Fruit fly (Drosophila melanogaster): ENCODE data around the gene CG16704.
A peak's percentile ranks its signal among the peaks of the same experiment; 100 is the strongest.

The CG16704 gene

dm6 chr2L:3646041-3646440, 46.3 kb downstream of the CG16704 start (continued):
- TF ChIP-seq CG17912 (GFP tag; optimal IDR thresholded peaks at IDR 0.05) (no peak), Chrac-16 (GFP tag; optimal IDR thresholded peaks at IDR 0.05) (no peak), ap (GFP tag; IDR thresholded peaks at IDR 0.05) (no peak), wek (GFP tag; optimal IDR thresholded peaks at IDR 0.05) (no peak), CG13296 (GFP tag; optimal IDR thresholded peaks at IDR 0.05) (no peak), Dref (GFP tag; IDR thresholded peaks at IDR 0.05) (peak; percentile 62), Hr51 (GFP tag; optimal IDR thresholded peaks at IDR 0.05) (no peak), B-H2 (GFP tag; optimal IDR thresholded peaks at IDR 0.05) (no peak), CG17359 (tag; optimal IDR thresholded peaks at IDR 0.05) (no peak), toy (GFP tag; IDR thresholded peaks at IDR 0.05) (no peak), CG14441 (GFP tag; IDR thresholded peaks at IDR 0.05) (no peak), amos (GFP tag; IDR thresholded peaks at IDR 0.05; ENCODE audit: partially characterized antibody) (peak; percentile 54; the same call in 1 of the 2 replicates), ken (GFP tag; IDR thresholded peaks at IDR 0.05) (no peak), CoRest (tag; optimal IDR thresholded peaks at IDR 0.05) (no peak), ara (GFP tag; IDR thresholded peaks at IDR 0.05) (no peak), pita (GFP tag; optimal IDR thresholded peaks at IDR 0.05) (no peak), CG1647 (GFP tag; optimal IDR thresholded peaks at IDR 0.05) (no peak), Awh (GFP tag; IDR thresholded peaks at IDR 0.05) (no peak), CG7963 (GFP tag; IDR thresholded peaks at IDR 0.05; ENCODE audit: partially characterized antibody) (peak; percentile 30; the same call in 1 of the 3 replicates), CG16779 (GFP tag; IDR thresholded peaks at IDR 0.05) (no peak), CG4820 (GFP tag; optimal IDR thresholded peaks at IDR 0.05) (no peak), Ravus (GFP tag; IDR thresholded peaks at IDR 0.05) (no peak), CG8290 (GFP tag; optimal IDR thresholded peaks at IDR 0.05) (no peak), CG8290 (tag; optimal IDR thresholded peaks at IDR 0.05) (peak in 1 of 2 experiments; percentile 20), lmd (GFP tag; IDR thresholded peaks at IDR 0.05) (no peak), sima (GFP tag; optimal IDR thresholded peaks at IDR 0.05) (no peak), hb (GFP tag; IDR thresholded peaks at IDR 0.05; ENCODE audit: partially characterized antibody) (no peak), slou (GFP tag; optimal IDR thresholded peaks at IDR 0.05) (no peak), CG1602 (GFP tag; optimal IDR thresholded peaks at IDR 0.05) (no peak), Dll (GFP tag; IDR thresholded peaks at IDR 0.05; ENCODE audit: partially characterized antibody) (peak; percentile 53; the same call in 3 of the 4 replicates), E2f2 (GFP tag; IDR thresholded peaks at IDR 0.05) (no peak), CG6791 (GFP tag; IDR thresholded peaks at IDR 0.05; ENCODE audit: partially characterized antibody) (peak; percentile 64; the same call in 2 of the 3 replicates), hkb (optimal IDR thresholded peaks at IDR 0.05) (no peak), hkb (GFP tag; IDR thresholded peaks at IDR 0.05) (no peak), MESR4 (GFP tag; optimal IDR thresholded peaks at IDR 0.05) (no peak), CG6765 (GFP tag; optimal IDR thresholded peaks at IDR 0.05) (no peak), Deaf1 (tag; optimal IDR thresholded peaks at IDR 0.05) (peak; percentile 65), sob (GFP tag; IDR thresholded peaks at IDR 0.05) (no peak), ems (GFP tag; optimal IDR thresholded peaks at IDR 0.05) (no peak), br (optimal IDR thresholded peaks at IDR 0.05) (no peak), pan (optimal IDR thresholded peaks at IDR 0.05) (no peak), pan (GFP tag; optimal IDR thresholded peaks at IDR 0.05 in 1 of 2, IDR thresholded peaks at IDR 0.05 in 1 of 2) (no peak), Poxn (GFP tag; IDR thresholded peaks at IDR 0.05) (no peak), Camta (GFP tag; optimal IDR thresholded peaks at IDR 0.05) (no peak), HLH3B (GFP tag; IDR thresholded peaks at IDR 0.05) (no peak), lbe (GFP tag; optimal IDR thresholded peaks at IDR 0.05) (no peak), nerfin-2 (GFP tag; IDR thresholded peaks at IDR 0.05; ENCODE audit: partially characterized antibody) (0 out of 2 replicates have a peak, but pooled peaks have one; percentile 18), HLHmδ (GFP tag; optimal IDR thresholded peaks at IDR 0.05) (no peak), hbn (GFP tag; IDR thresholded peaks at IDR 0.05; ENCODE audit: partially characterized antibody) (peak; percentile 52), sens-2 (GFP tag; IDR thresholded peaks at IDR 0.05) (no peak), sqz (GFP tag; optimal IDR thresholded peaks at IDR 0.05) (no peak), so (GFP tag; IDR thresholded peaks at IDR 0.05) (no peak), CG43689 (GFP tag; IDR thresholded peaks at IDR 0.05) (no peak)

Measured in whole organism, embryonic.